Worm (Caenorhabditis elegans) whole organism, late embryonic: Measurements from ENCODE around the gene T15B12.1.

Source experiments
- C08G9.2 ChIP-seq: sonication (generic microtip); optimal IDR thresholded peaks from 2 replicates; lab custom pipeline; 2016; ENCODE audit warnings: mild to moderate bottlenecking, missing genetic modification characterization, moderate library complexity, missing compliant biosample characterization
- C38D4.7 ChIP-seq: fragments of 200-800 bp; sonication (Bioruptor generic); optimal IDR thresholded peaks from 2 replicates; lab custom pipeline; 2018; ENCODE audit warnings: mild to moderate bottlenecking, missing genetic modification characterization, moderate library complexity, missing compliant biosample characterization
- F13H6.1 ChIP-seq: sonication (generic microtip); optimal IDR thresholded peaks from 2 replicates; lab custom pipeline; 2016; ENCODE audit warnings: missing genetic modification characterization, missing compliant biosample characterization
- K02D7.2 ChIP-seq: sonication (generic microtip); optimal IDR thresholded peaks from 2 replicates; lab custom pipeline; 2017; ENCODE audit warnings: mild to moderate bottlenecking, missing genetic modification characterization, missing compliant biosample characterization
- K09A11.1 ChIP-seq: sonication (generic microtip); optimal IDR thresholded peaks from 2 replicates; lab custom pipeline; 2017; ENCODE audit warnings: antibody characterized with exemption, mild to moderate bottlenecking, missing genetic modification characterization, missing compliant biosample characterization; ENCODE audit not compliant: insufficient read depth
- T23F11.4 ChIP-seq: fragments of 200-800 bp; sonication (Bioruptor generic); optimal IDR thresholded peaks from 2 replicates; lab custom pipeline; 2018; ENCODE audit warnings: mild to moderate bottlenecking, missing genetic modification characterization, missing compliant biosample characterization
- Y22D7AL.16 ChIP-seq: sonication (generic microtip); optimal IDR thresholded peaks from 2 replicates; lab custom pipeline; 2016; ENCODE audit warnings: missing genetic modification characterization, missing compliant biosample characterization
- ahr-1 ChIP-seq: sonication (generic microtip); optimal IDR thresholded peaks from 2 replicates; lab custom pipeline; 2016; ENCODE audit warnings: missing genetic modification characterization, missing compliant biosample characterization
- ceh-14 ChIP-seq: sonication (generic microtip); optimal IDR thresholded peaks from 2 replicates; lab custom pipeline; 2016; ENCODE audit warnings: missing genotype, missing genetic modification characterization, missing compliant biosample characterization
- ceh-18 ChIP-seq: sonication (generic microtip); optimal IDR thresholded peaks from 2 replicates; lab custom pipeline; 2016; ENCODE audit warnings: missing genetic modification characterization, missing compliant biosample characterization
- ceh-22 ChIP-seq: sonication (generic microtip); optimal IDR thresholded peaks from 2 replicates; lab custom pipeline; 2017; ENCODE audit warnings: missing biosample characterization, missing genetic modification characterization
- ceh-24 ChIP-seq: sonication (generic microtip); optimal IDR thresholded peaks from 2 replicates; lab custom pipeline; 2016; ENCODE audit warnings: mild to moderate bottlenecking, missing genetic modification characterization, missing compliant biosample characterization
- ceh-30 ChIP-seq: fragments of 150-350 bp; optimal IDR thresholded peaks from 2 replicates; lab custom pipeline; 2014; ENCODE audit warnings: missing biosample characterization, missing genetic modification characterization
- ceh-34 ChIP-seq: sonication (generic microtip); optimal IDR thresholded peaks from 2 replicates; lab custom pipeline; 2016; ENCODE audit warnings: mild to moderate bottlenecking, missing genetic modification characterization, missing compliant biosample characterization
- ceh-45 ChIP-seq: fragments of 200-800 bp; sonication (Bioruptor generic); IDR thresholded peaks from 2 replicates; pipeline ENCODE4 v1.3.6; 2022; ENCODE audit warnings: missing genetic modification reagents, missing genetic modification characterization, missing compliant biosample characterization
- ceh-48 ChIP-seq: sonication (generic microtip); optimal IDR thresholded peaks from 2 replicates; lab custom pipeline; 2016; ENCODE audit warnings: missing genetic modification characterization, inconsistent platforms, missing compliant biosample characterization
- ceh-6 ChIP-seq: fragments of 200-800 bp; sonication (Bioruptor generic); optimal IDR thresholded peaks from 2 replicates; lab custom pipeline; 2018; ENCODE audit warnings: mild to moderate bottlenecking, missing genetic modification characterization, missing compliant biosample characterization
- dmd-4 ChIP-seq: sonication (generic microtip); optimal IDR thresholded peaks from 2 replicates; lab custom pipeline; 2016; ENCODE audit warnings: borderline replicate concordance, missing genetic modification characterization, missing compliant biosample characterization
- dve-1 ChIP-seq: sonication (generic microtip); optimal IDR thresholded peaks from 2 replicates; lab custom pipeline; 2017; ENCODE audit warnings: antibody characterized with exemption, mild to moderate bottlenecking, missing genetic modification characterization, missing compliant biosample characterization
- elt-2 ChIP-seq: sonication (generic microtip); optimal IDR thresholded peaks from 2 replicates; lab custom pipeline; 2016; ENCODE audit warnings: missing genetic modification reagents, missing genetic modification characterization, missing compliant biosample characterization
- elt-4 ChIP-seq: sonication (generic microtip); optimal IDR thresholded peaks from 2 replicates; lab custom pipeline; 2016; ENCODE audit warnings: missing genetic modification characterization, missing compliant biosample characterization
- fax-1 ChIP-seq: sonication (generic microtip); optimal IDR thresholded peaks from 2 replicates; lab custom pipeline; 2016; ENCODE audit warnings: missing genotype, missing genetic modification characterization, missing compliant biosample characterization
- fkh-10 ChIP-seq: fragments of 150-350 bp; optimal IDR thresholded peaks from 2 replicates; lab custom pipeline; 2014; ENCODE audit warnings: missing biosample characterization, missing genetic modification reagents, missing genetic modification characterization
- fkh-6 ChIP-seq: sonication (generic microtip); optimal IDR thresholded peaks from 2 replicates; lab custom pipeline; 2016; ENCODE audit warnings: missing genetic modification characterization, missing compliant biosample characterization
- gmeb-2 ChIP-seq: sonication (generic microtip); optimal IDR thresholded peaks from 2 replicates; lab custom pipeline; 2016; ENCODE audit warnings: missing genetic modification characterization, inconsistent platforms, missing compliant biosample characterization
- hlh-13 ChIP-seq: fragments of 200-800 bp; sonication (Bioruptor generic); optimal IDR thresholded peaks from 2 replicates; lab custom pipeline; 2018; ENCODE audit warnings: mild to moderate bottlenecking, missing genetic modification characterization, missing compliant biosample characterization
- hlh-15 ChIP-seq: sonication (generic microtip); optimal IDR thresholded peaks from 2 replicates; lab custom pipeline; 2016; ENCODE audit warnings: missing genetic modification characterization, missing compliant biosample characterization
- hlh-30 ChIP-seq: sonication (generic microtip); optimal IDR thresholded peaks from 2 replicates; lab custom pipeline; 2017; ENCODE audit warnings: antibody characterized with exemption, missing genetic modification characterization, missing compliant biosample characterization; ENCODE audit not compliant: insufficient read depth
- hlh-8 ChIP-seq: sonication (generic microtip); optimal IDR thresholded peaks from 2 replicates; lab custom pipeline; 2016; ENCODE audit warnings: missing genotype, missing genetic modification characterization, missing compliant biosample characterization
- lin-11 ChIP-seq: fragments of 200-800 bp; sonication (Bioruptor generic); optimal IDR thresholded peaks from 2 replicates; lab custom pipeline; 2018; ENCODE audit warnings: mild to moderate bottlenecking, missing genetic modification characterization, missing compliant biosample characterization
- madf-2 ChIP-seq: sonication (generic microtip); optimal IDR thresholded peaks from 2 replicates; lab custom pipeline; 2017; ENCODE audit warnings: missing genetic modification characterization, missing compliant biosample characterization
- nfya-1 ChIP-seq: sonication (generic microtip); optimal IDR thresholded peaks from 2 replicates; lab custom pipeline; 2017; ENCODE audit warnings: missing genetic modification characterization, mild to moderate bottlenecking, missing compliant biosample characterization, antibody characterized with exemption, moderate library complexity
- nhr-11 ChIP-seq: fragments of 150-350 bp; optimal IDR thresholded peaks from 2 replicates; lab custom pipeline; 2014; ENCODE audit warnings: missing biosample characterization, missing genetic modification characterization
- nhr-232 ChIP-seq: sonication (generic microtip); optimal IDR thresholded peaks from 2 replicates; lab custom pipeline; 2016; ENCODE audit warnings: missing genetic modification characterization, missing compliant biosample characterization
- pag-3 ChIP-seq: sonication (generic microtip); optimal IDR thresholded peaks from 2 replicates; lab custom pipeline; 2016; ENCODE audit warnings: missing compliant biosample characterization, missing genetic modification characterization, borderline replicate concordance
- pax-1 ChIP-seq: fragments of 150-350 bp; optimal IDR thresholded peaks from 2 replicates; lab custom pipeline; 2014; ENCODE audit warnings: missing biosample characterization, missing genetic modification characterization
- pha-4 ChIP-seq: fragments of 150-350 bp; optimal IDR thresholded peaks from 2 replicates; lab custom pipeline; 2018; ENCODE audit warnings: missing biosample characterization, missing genetic modification reagents, missing genetic modification characterization
- pqm-1 ChIP-seq: sonication (generic microtip); optimal IDR thresholded peaks from 2 replicates; lab custom pipeline; 2016; ENCODE audit warnings: missing genetic modification characterization, missing compliant biosample characterization
- pros-1 ChIP-seq: fragments of 150-350 bp; optimal IDR thresholded peaks from 2 replicates; lab custom pipeline; 2014; ENCODE audit warnings: missing biosample characterization, missing genetic modification reagents, missing genetic modification characterization
- ref-2 ChIP-seq: sonication (generic microtip); optimal IDR thresholded peaks from 2 replicates; lab custom pipeline; 2016; ENCODE audit warnings: missing genetic modification characterization, missing compliant biosample characterization
- rnt-1 ChIP-seq: sonication (generic microtip); optimal IDR thresholded peaks from 2 replicates; lab custom pipeline; 2016; ENCODE audit warnings: missing genetic modification characterization, missing compliant biosample characterization
- sox-2 ChIP-seq: fragments of 200-800 bp; sonication (Bioruptor generic); IDR thresholded peaks from 2 replicates; pipeline ENCODE4 v1.3.6; 2022; ENCODE audit warnings: missing genetic modification reagents, missing genetic modification characterization, missing compliant biosample characterization
- sox-4 ChIP-seq: sonication (generic microtip); optimal IDR thresholded peaks from 2 replicates; lab custom pipeline; 2017; ENCODE audit warnings: mild to moderate bottlenecking, missing genetic modification characterization, inconsistent platforms, missing compliant biosample characterization
- tbx-7 ChIP-seq: sonication (generic microtip); optimal IDR thresholded peaks from 2 replicates; lab custom pipeline; 2016; ENCODE audit warnings: missing genotype, missing genetic modification characterization, missing compliant biosample characterization
- ttx-3 ChIP-seq: sonication (generic microtip); optimal IDR thresholded peaks from 2 replicates; lab custom pipeline; 2016; ENCODE audit warnings: missing genetic modification reagents, missing genetic modification characterization, missing compliant biosample characterization
- unc-3 ChIP-seq, 2 experiments: fragments of 200-800 bp in 1 of 2; sonication (Bioruptor generic) in 1 of 2; sonication (generic microtip) in 1 of 2; conservative IDR thresholded peaks in 1 of 2; optimal IDR thresholded peaks in 1 of 2; 2 replicates each; pipeline versions ENCODE4 v1.3.6 to Lab custom; 2016 to 2022; ENCODE audit warnings: missing compliant biosample characterization in 2 of 2, missing genetic modification characterization in 2 of 2, missing genetic modification reagents in 1 of 2
- unc-86 ChIP-seq: sonication (generic microtip); optimal IDR thresholded peaks from 2 replicates; lab custom pipeline; 2016; ENCODE audit warnings: missing genetic modification characterization, missing compliant biosample characterization
- zip-5 ChIP-seq: sonication (generic microtip); optimal IDR thresholded peaks from 2 replicates; lab custom pipeline; 2016; ENCODE audit warnings: missing genetic modification characterization, missing compliant biosample characterization
- ztf-16 ChIP-seq: sonication (generic microtip); optimal IDR thresholded peaks from 2 replicates; lab custom pipeline; 2017; ENCODE audit warnings: missing genetic modification characterization, missing compliant biosample characterization

T15B12.1 gene

DNA sequence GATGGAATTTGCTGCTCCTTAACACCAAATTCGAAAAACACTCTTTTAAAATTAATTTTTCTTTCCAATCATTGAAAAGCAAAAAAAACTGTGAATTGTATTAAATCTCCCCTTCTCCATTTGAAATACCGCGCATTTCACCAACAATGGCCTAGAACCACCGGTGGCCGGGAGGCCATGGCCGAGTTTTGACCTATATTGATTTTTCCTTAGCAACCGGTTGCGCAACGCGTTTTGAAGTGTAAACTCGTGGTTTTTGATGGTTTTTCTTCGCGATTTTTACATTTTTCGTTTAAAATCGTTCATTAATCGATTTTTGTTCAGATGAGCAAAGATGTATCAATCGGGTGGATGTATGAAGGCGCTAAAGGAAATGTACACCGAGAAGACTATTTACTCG, 20.3 kb downstream of the T15B12.1 start, which contains the start of gene mog-3 (continued):
- TF ChIP-seq nhr-232 (tag; lab: Kevin White, UChicago): no peak
- TF ChIP-seq C38D4.7 (GFP tag; lab: Kevin White, UChicago): no peak
- TF ChIP-seq pqm-1 (tag; lab: Kevin White, UChicago): peak; percentile 50
- TF ChIP-seq rnt-1 (tag; lab: Kevin White, UChicago): peak; percentile 87
- no peak for TF ChIP-seq dve-1 (tag; lab: Kevin White, UChicago)
- TF ChIP-seq fax-1: peak; percentile 68
- TF ChIP-seq unc-3 (GFP tag; conservative IDR thresholded peaks at IDR 0.05; lab: Robert Waterston, UW): peak; percentile 32; the same call in 1 of the 2 replicates
- no peak for TF ChIP-seq unc-3 (tag; optimal IDR thresholded peaks at IDR 0.05; lab: Kevin White, UChicago)
- TF ChIP-seq ceh-6 (GFP tag; lab: Kevin White, UChicago): no peak
- peak; percentile 87 for TF ChIP-seq hlh-8 (tag; lab: Kevin White, UChicago)
- peak; percentile 7 for TF ChIP-seq ceh-18 (tag; lab: Kevin White, UChicago)
- no peak for TF ChIP-seq ceh-45
- no peak for TF ChIP-seq elt-4 (tag; lab: Kevin White, UChicago)
- peak; percentile 9 for TF ChIP-seq gmeb-2 (tag; lab: Kevin White, UChicago)
- no peak for TF ChIP-seq nhr-11 (tag; lab: Kevin White, UChicago)
- no peak for TF ChIP-seq pax-1 (tag; lab: Kevin White, UChicago)
- peak; percentile 12 for TF ChIP-seq hlh-30 (tag; lab: Kevin White, UChicago)
- TF ChIP-seq hlh-15 (tag; lab: Kevin White, UChicago): no peak
- TF ChIP-seq nfya-1 (tag; lab: Kevin White, UChicago): peak; percentile 51
- no peak for TF ChIP-seq Y22D7AL.16 (tag; lab: Kevin White, UChicago)
- TF ChIP-seq K02D7.2 (tag; lab: Kevin White, UChicago): no peak
- TF ChIP-seq K09A11.1 (tag; lab: Kevin White, UChicago): no peak
- TF ChIP-seq hlh-13 (GFP tag; lab: Kevin White, UChicago): peak; percentile 32
- peak; percentile 23 for TF ChIP-seq ttx-3
- TF ChIP-seq sox-4: no peak
- TF ChIP-seq zip-5: peak; percentile 83
- TF ChIP-seq pros-1: no peak
- peak; percentile 69 for TF ChIP-seq fkh-6
- peak; percentile 89 for TF ChIP-seq tbx-7
- no peak for TF ChIP-seq T23F11.4
- TF ChIP-seq ztf-16 (tag; lab: Kevin White, UChicago): peak; percentile 30
- no peak for TF ChIP-seq fkh-10 (GFP tag; lab: Kevin White, UChicago)
- TF ChIP-seq sox-2: no peak
- TF ChIP-seq F13H6.1 (tag; lab: Kevin White, UChicago): peak; percentile 59
- peak; percentile 78 for TF ChIP-seq ref-2
- TF ChIP-seq ceh-34 (tag; lab: Kevin White, UChicago): peak; percentile 33
- TF ChIP-seq pag-3 (tag; lab: Kevin White, UChicago): no peak
- no peak for TF ChIP-seq ceh-30
- TF ChIP-seq ceh-14 (tag; lab: Kevin White, UChicago): peak; percentile 72
- TF ChIP-seq madf-2 (tag; lab: Kevin White, UChicago): peak; percentile 26
- no peak for TF ChIP-seq lin-11 (tag; lab: Kevin White, UChicago)
- no peak for TF ChIP-seq dmd-4 (tag; lab: Kevin White, UChicago)
- TF ChIP-seq elt-2 (tag; lab: Kevin White, UChicago): peak; percentile 64
- peak; percentile 3 for TF ChIP-seq ahr-1

DNA sequence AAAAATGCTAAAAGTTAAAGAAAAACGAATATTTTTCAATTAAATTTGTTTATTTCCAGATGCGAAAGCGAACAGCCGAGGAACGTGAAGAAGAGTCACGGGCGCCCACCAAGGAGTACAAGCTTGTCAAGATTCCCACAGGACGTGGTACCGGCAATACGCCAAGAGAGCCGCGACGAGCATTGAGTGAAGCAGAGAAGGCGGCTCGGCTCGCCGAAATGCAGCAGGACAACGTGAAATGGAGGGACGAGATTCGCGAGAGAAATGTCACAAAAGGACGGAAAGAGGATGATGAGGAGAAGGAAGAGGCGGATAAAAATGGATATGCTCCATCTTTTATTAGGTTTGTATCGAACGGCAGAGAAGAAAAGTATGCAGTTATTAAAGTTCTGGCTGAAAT, 22.4 kb downstream of the T15B12.1 start:
- TF ChIP-seq sox-4 (no peak), pha-4 (no peak), K02D7.2 (tag; lab: Kevin White, UChicago) (no peak), ceh-22 (no peak), ceh-34 (tag; lab: Kevin White, UChicago) (no peak), unc-86 (no peak), C08G9.2 (no peak), pqm-1 (tag; lab: Kevin White, UChicago) (no peak), ref-2 (no peak), sox-2 (no peak), ceh-24 (tag; lab: Kevin White, UChicago) (no peak), hlh-13 (GFP tag; lab: Kevin White, UChicago) (no peak), ceh-48 (no peak), tbx-7 (no peak), pax-1 (tag; lab: Kevin White, UChicago) (no peak), lin-11 (tag; lab: Kevin White, UChicago) (no peak), ceh-18 (tag; lab: Kevin White, UChicago) (no peak)
- TF ChIP-seq, all 69 proteins: peak for 0
